Worm (Caenorhabditis elegans): ENCODE data around the gene T12A2.21.

DNA sequence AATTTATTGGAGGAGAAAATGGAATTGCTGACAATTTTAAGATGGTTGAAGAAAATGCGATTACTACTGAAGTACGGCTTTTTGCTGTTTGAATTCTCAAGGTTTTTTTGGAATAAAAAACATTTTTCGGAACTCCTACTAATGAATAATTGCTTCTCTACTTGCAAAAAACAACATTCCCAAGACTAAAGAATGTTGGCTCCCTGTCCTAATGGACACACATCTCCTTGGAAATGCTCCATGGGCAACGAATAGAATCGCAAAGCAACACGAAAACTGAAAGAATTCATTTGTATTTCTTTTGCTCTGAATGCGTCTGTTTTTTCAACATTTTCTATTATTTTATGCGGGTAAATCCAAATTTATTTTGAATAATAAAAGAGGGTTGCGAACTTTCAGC is 36.3 kb upstream of the T12A2.21 start, which contains the start of gene C18F10.2:
- TF ChIP-seq ref-1 (GFP tag; conservative IDR thresholded peaks at IDR 0.05) (no peak), med-1 (GFP tag; optimal IDR thresholded peaks at IDR 0.05; ENCODE audit: insufficient read depth) (no peak), tab-1 (GFP tag; IDR thresholded peaks at IDR 0.05) (no peak), flt-1 (GFP tag; IDR thresholded peaks at IDR 0.05) (no peak)
